Worm (Caenorhabditis elegans): ENCODE measurements around the gene F22E5.1.

F22E5.1 gene

DNA sequence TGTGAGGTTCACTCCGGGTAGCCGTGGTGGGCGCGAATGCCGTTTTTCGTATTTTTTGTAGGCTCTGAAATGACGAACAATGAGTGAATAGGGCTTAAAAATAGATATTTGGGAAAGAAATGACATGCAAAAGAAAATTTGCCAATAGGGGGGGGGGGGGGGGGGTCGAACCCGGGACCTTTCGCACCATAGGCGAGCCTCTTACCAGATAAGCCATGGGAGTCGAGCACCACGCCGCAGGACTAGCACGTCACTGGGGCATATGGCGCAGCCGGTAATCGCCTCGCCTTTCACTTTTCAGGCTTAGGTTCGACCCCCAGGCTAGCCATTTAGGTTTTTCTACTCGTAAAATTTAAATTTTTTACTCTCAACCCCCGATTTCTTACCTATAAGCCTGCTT, 45.6 kb downstream of the F22E5.1 start:
- TF ChIP-seq ama-1 (optimal IDR thresholded peaks at IDR 0.05): no peak
- no peak for TF ChIP-seq unc-39 (tag; optimal IDR thresholded peaks at IDR 0.05)
- no peak for TF ChIP-seq nhr-11 (tag; optimal IDR thresholded peaks at IDR 0.05)
- no peak for TF ChIP-seq nhr-76 (tag; optimal IDR thresholded peaks at IDR 0.05)
- no peak for TF ChIP-seq nfya-1 (tag; optimal IDR thresholded peaks at IDR 0.05; ENCODE audit: insufficient read depth)
- TF ChIP-seq elt-1 (tag; optimal IDR thresholded peaks at IDR 0.05): no peak
- no peak for TF ChIP-seq ceh-82 (tag; optimal IDR thresholded peaks at IDR 0.05)
- no peak for TF ChIP-seq pqm-1 (tag; optimal IDR thresholded peaks at IDR 0.05)
- TF ChIP-seq egl-27 (tag; optimal IDR thresholded peaks at IDR 0.05): no peak
- no peak for TF ChIP-seq ceh-9 (tag; optimal IDR thresholded peaks at IDR 0.05)
- TF ChIP-seq nhr-77 (tag; optimal IDR thresholded peaks at IDR 0.05): no peak

ce11 chrII:2721992-2722391, 48.4 kb downstream of the F22E5.1 start:
- TF ChIP-seq nhr-67 (tag; optimal IDR thresholded peaks at IDR 0.05) (no peak), aly-2 (tag; optimal IDR thresholded peaks at IDR 0.05) (no peak), ceh-82 (tag; optimal IDR thresholded peaks at IDR 0.05) (no peak), nhr-28 (tag; optimal IDR thresholded peaks at IDR 0.05) (no peak), ZK546.5 (tag; optimal IDR thresholded peaks at IDR 0.05) (no peak), nhr-12 (tag; optimal IDR thresholded peaks at IDR 0.05) (no peak), mml-1 (tag; optimal IDR thresholded peaks at IDR 0.05) (no peak), pha-4 (tag; optimal IDR thresholded peaks at IDR 0.05) (no peak), elt-1 (tag; optimal IDR thresholded peaks at IDR 0.05) (no peak), elt-2 (tag; optimal IDR thresholded peaks at IDR 0.05) (no peak), snpc-4 (tag; optimal IDR thresholded peaks at IDR 0.05) (no peak)

DNA sequence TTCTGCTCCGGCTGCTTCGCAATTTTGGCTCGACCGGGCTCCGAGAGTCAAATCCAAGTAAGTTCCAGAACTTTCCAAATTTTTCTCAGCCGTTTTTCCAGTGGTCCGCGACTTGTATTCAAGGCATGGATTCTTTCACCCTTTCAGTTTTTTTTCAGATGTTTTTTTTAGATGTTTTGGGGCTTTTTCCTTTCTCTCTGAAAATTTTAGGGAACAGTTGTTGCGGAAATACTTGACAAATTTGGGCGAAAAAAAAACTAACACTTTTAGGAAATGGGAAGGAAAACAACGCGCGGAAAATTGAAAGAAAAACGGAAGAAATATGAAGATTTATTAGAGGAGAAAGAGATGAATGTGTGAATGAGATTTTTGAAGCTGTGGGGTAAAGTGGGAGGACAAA, 52.0 kb downstream of the F22E5.1 start, which contains the start of the genes T05A8.11 and nep-2:
Gene T05A8.11, minus strand, starts transcription at position 101 of the 400 bp plus-strand sequence.
Gene nep-2, minus strand, starts transcription at position 192 of the 400 bp plus-strand sequence.
- no peak for TF ChIP-seq eor-1 (tag; optimal IDR thresholded peaks at IDR 0.05)
- no peak for TF ChIP-seq sea-2 (GFP tag; optimal IDR thresholded peaks at IDR 0.05)
- TF ChIP-seq ama-1 (optimal IDR thresholded peaks at IDR 0.05): no peak
- TF ChIP-seq nfya-1 (tag; optimal IDR thresholded peaks at IDR 0.05; ENCODE audit: insufficient read depth): no peak
- no peak for TF ChIP-seq egl-5 (tag; optimal IDR thresholded peaks at IDR 0.05)
- no peak for TF ChIP-seq fos-1 (tag; optimal IDR thresholded peaks at IDR 0.05)
- no peak for TF ChIP-seq mml-1 (tag; optimal IDR thresholded peaks at IDR 0.05)
- TF ChIP-seq skn-1 (tag; optimal IDR thresholded peaks at IDR 0.05): no peak

- no peak for TF ChIP-seq elt-3 (tag; optimal IDR thresholded peaks at IDR 0.05)
- TF ChIP-seq nhr-43 (tag; optimal IDR thresholded peaks at IDR 0.05; ENCODE audit: poor library complexity, severe bottlenecking): no peak
- no peak for TF ChIP-seq egl-27 (tag; optimal IDR thresholded peaks at IDR 0.05)
- no peak for TF ChIP-seq lsy-12 (tag; optimal IDR thresholded peaks at IDR 0.05)
- TF ChIP-seq hmg-11 (tag; optimal IDR thresholded peaks at IDR 0.05): no peak
- TF ChIP-seq fkh-2 (tag; optimal IDR thresholded peaks at IDR 0.05): no peak
- no peak for TF ChIP-seq pha-4 (tag; optimal IDR thresholded peaks at IDR 0.05)
- no peak for TF ChIP-seq fos-1 (tag; optimal IDR thresholded peaks at IDR 0.05)
- no peak for TF ChIP-seq snpc-4 (tag; optimal IDR thresholded peaks at IDR 0.05)
- no peak for TF ChIP-seq aly-2 (tag; optimal IDR thresholded peaks at IDR 0.05)
- no peak for TF ChIP-seq nhr-28 (tag; optimal IDR thresholded peaks at IDR 0.05)
- TF ChIP-seq nhr-23 (tag; optimal IDR thresholded peaks at IDR 0.05): no peak
- no peak for TF ChIP-seq nhr-77 (tag; optimal IDR thresholded peaks at IDR 0.05)
- TF ChIP-seq nhr-12 (tag; optimal IDR thresholded peaks at IDR 0.05): no peak
- no peak for TF ChIP-seq jun-1 (tag; optimal IDR thresholded peaks at IDR 0.05)
- no peak for TF ChIP-seq mdl-1 (tag; optimal IDR thresholded peaks at IDR 0.05)
- TF ChIP-seq ztf-4 (tag; optimal IDR thresholded peaks at IDR 0.05): no peak
- TF ChIP-seq R02D3.7 (tag; optimal IDR thresholded peaks at IDR 0.05): no peak
- TF ChIP-seq ceh-16 (tag; optimal IDR thresholded peaks at IDR 0.05): no peak
Measured at ce11 chrII:2726774-2727173, 53.2 kb downstream of the F22E5.1 start.
